Worm (Caenorhabditis elegans) whole organism, L1 larva: ENCODE results near the gene Y51H4A.1.
A peak's percentile ranks its signal among the peaks of the same experiment; 100 is the strongest.
"Not testable (repeated sequence)": the region's sequence is repeated elsewhere in the genome, so short reads cannot be mapped to it uniquely, and the experiment has no call there.

ENCODE experiments used
- C16A3.4 ChIP-seq: fragments of 150-350 bp; optimal IDR thresholded peaks from 2 replicates; lab custom pipeline; 2014; ENCODE audit warnings: missing biosample characterization, missing genetic modification characterization
- Y116A8C.19 ChIP-seq: sonication (generic microtip); optimal IDR thresholded peaks from 2 replicates; lab custom pipeline; 2016; ENCODE audit warnings: missing compliant biosample characterization, missing genetic modification characterization, borderline replicate concordance
- aly-2 ChIP-seq: fragments of 150-350 bp; optimal IDR thresholded peaks from 2 replicates; lab custom pipeline; 2014; ENCODE audit warnings: missing biosample characterization, missing genetic modification characterization
- ceh-82 ChIP-seq, 3 experiments: fragments of 150-350 bp in 1 of 3; sonication (generic microtip) in 2 of 3; optimal IDR thresholded peaks; 2 replicates each; lab custom pipeline; 2014 to 2017; ENCODE audit warnings: missing biosample characterization in 3 of 3, missing genetic modification characterization in 3 of 3
- ceh-88 ChIP-seq: fragments of 200-800 bp; sonication (Bioruptor generic); IDR thresholded peaks from 2 replicates; pipeline ENCODE4 v1.3.6; 2022; ENCODE audit warnings: missing genetic modification characterization, missing compliant biosample characterization
- ces-1 ChIP-seq: fragments of 150-350 bp; optimal IDR thresholded peaks from 2 replicates; lab custom pipeline; 2014; ENCODE audit warnings: missing biosample characterization, missing genetic modification reagents, missing genetic modification characterization
- dpl-1 ChIP-seq, 3 experiments: fragments of 150-350 bp in 2 of 3; sonication (generic microtip) in 1 of 3; optimal IDR thresholded peaks; 2 replicates each; lab custom pipeline; 2014 to 2017; ENCODE audit warnings: missing biosample characterization in 3 of 3, missing genetic modification characterization in 3 of 3, missing genetic modification reagents in 3 of 3
- dsc-1 ChIP-seq: sonication (generic microtip); optimal IDR thresholded peaks from 2 replicates; lab custom pipeline; 2016; ENCODE audit warnings: mild to moderate bottlenecking, missing genetic modification characterization, missing compliant biosample characterization
- efl-1 ChIP-seq, 4 experiments: fragments of 150-350 bp; optimal IDR thresholded peaks in 3 of 4; peaks in 1 of 4; 1 replicate in 1 of 4; 2 replicates in 3 of 4; lab custom pipeline; 2014; ENCODE audit warnings: missing biosample characterization in 2 of 4, missing genetic modification characterization in 2 of 4, missing genetic modification reagents in 2 of 4
- efl-3 ChIP-seq: fragments of 200-800 bp; sonication (Bioruptor generic); optimal IDR thresholded peaks from 2 replicates; lab custom pipeline; 2018; ENCODE audit warnings: mild to moderate bottlenecking, missing genetic modification characterization, missing compliant biosample characterization
- elt-2 ChIP-seq: sonication (generic microtip); optimal IDR thresholded peaks from 2 replicates; lab custom pipeline; 2016; ENCODE audit warnings: missing genetic modification characterization, mild to moderate bottlenecking, inconsistent platforms, missing compliant biosample characterization, missing genetic modification reagents
- elt-3 ChIP-seq, 6 experiments: fragments of 150-350 bp in 1 of 6; sonication (generic microtip); optimal IDR thresholded peaks; 2 replicates each; lab custom pipeline; 2017 to 2018; ENCODE audit warnings: missing biosample characterization in 6 of 6, missing genetic modification characterization in 6 of 6, inconsistent platforms in 1 of 6
- fkh-10 ChIP-seq: sonication (generic microtip); optimal IDR thresholded peaks from 2 replicates; lab custom pipeline; 2017; ENCODE audit warnings: missing biosample characterization, missing genetic modification reagents, missing genetic modification characterization
- fkh-8 ChIP-seq: sonication (generic microtip); optimal IDR thresholded peaks from 2 replicates; lab custom pipeline; 2016; ENCODE audit warnings: mild to moderate bottlenecking, missing genetic modification characterization, missing compliant biosample characterization
- fos-1 ChIP-seq: fragments of 150-350 bp; optimal IDR thresholded peaks from 2 replicates; lab custom pipeline; 2014; ENCODE audit warnings: missing biosample characterization, missing genetic modification characterization
- irx-1 ChIP-seq: sonication (generic microtip); optimal IDR thresholded peaks from 2 replicates; lab custom pipeline; 2016; ENCODE audit warnings: missing genetic modification characterization, missing compliant biosample characterization
- lin-14 ChIP-seq: fragments of 200-800 bp; sonication (Bioruptor generic); optimal IDR thresholded peaks from 2 replicates; lab custom pipeline; 2018; ENCODE audit warnings: mild to moderate bottlenecking, missing genetic modification characterization, moderate library complexity, missing compliant biosample characterization
- lin-15B ChIP-seq: fragments of 150-350 bp; sonication (generic microtip); optimal IDR thresholded peaks from 3 replicates; lab custom pipeline; 2014; ENCODE audit warnings: missing biosample characterization, missing genetic modification characterization
- lin-39 ChIP-seq: fragments of 150-350 bp; optimal IDR thresholded peaks from 2 replicates; lab custom pipeline; 2014; ENCODE audit warnings: missing biosample characterization, missing genetic modification reagents, missing genetic modification characterization
- mdl-1 ChIP-seq, 2 experiments: fragments of 150-350 bp; optimal IDR thresholded peaks; 2 replicates each; lab custom pipeline; 2014 to 2017; ENCODE audit warnings: missing biosample characterization in 2 of 2, missing genetic modification characterization in 2 of 2, inconsistent platforms in 1 of 2
- mef-2 ChIP-seq: fragments of 150-350 bp; optimal IDR thresholded peaks from 2 replicates; lab custom pipeline; 2014; ENCODE audit warnings: missing biosample characterization, missing genetic modification characterization
- mep-1 ChIP-seq: fragments of 150-350 bp; optimal IDR thresholded peaks from 2 replicates; lab custom pipeline; 2014; ENCODE audit warnings: missing biosample characterization, missing genetic modification characterization
- nhr-19 ChIP-seq: fragments of 200-800 bp; sonication (Bioruptor generic); conservative IDR thresholded peaks from 2 replicates; pipeline ENCODE4 v1.3.6; 2022; ENCODE audit warnings: missing genetic modification characterization, missing compliant biosample characterization
- nhr-71 ChIP-seq: sonication (generic microtip); optimal IDR thresholded peaks from 2 replicates; lab custom pipeline; 2016; ENCODE audit warnings: mild to moderate bottlenecking, missing genetic modification characterization, moderate library complexity, missing compliant biosample characterization
- nhr-76 ChIP-seq: sonication (generic microtip); optimal IDR thresholded peaks from 2 replicates; lab custom pipeline; 2017; ENCODE audit warnings: missing biosample characterization, missing genetic modification characterization
- nhr-77 ChIP-seq: fragments of 150-350 bp; optimal IDR thresholded peaks from 2 replicates; lab custom pipeline; 2014; ENCODE audit warnings: missing biosample characterization, missing genetic modification characterization
- nhr-90 ChIP-seq: sonication (generic microtip); optimal IDR thresholded peaks from 2 replicates; lab custom pipeline; 2016; ENCODE audit warnings: mild to moderate bottlenecking, missing genetic modification characterization, missing compliant biosample characterization; ENCODE audit not compliant: poor library complexity
- snpc-4 ChIP-seq: fragments of 150-350 bp; optimal IDR thresholded peaks from 2 replicates; lab custom pipeline; 2014; ENCODE audit warnings: missing biosample characterization, missing genetic modification characterization
- sox-4 ChIP-seq: sonication (generic microtip); optimal IDR thresholded peaks from 2 replicates; lab custom pipeline; 2016; ENCODE audit warnings: missing genetic modification characterization, missing compliant biosample characterization
- swsn-7 ChIP-seq: sonication (generic microtip); optimal IDR thresholded peaks from 2 replicates; lab custom pipeline; 2016; ENCODE audit warnings: missing genetic modification characterization, missing compliant biosample characterization
- tbx-2 ChIP-seq: sonication (generic microtip); optimal IDR thresholded peaks from 2 replicates; lab custom pipeline; 2016; ENCODE audit warnings: missing genetic modification characterization, missing compliant biosample characterization
- unc-30 ChIP-seq: sonication (generic microtip); optimal IDR thresholded peaks from 2 replicates; lab custom pipeline; 2017; ENCODE audit warnings: missing biosample characterization, missing genetic modification characterization
- unc-62 ChIP-seq: fragments of 150-350 bp; optimal IDR thresholded peaks from 2 replicates; lab custom pipeline; 2014; ENCODE audit warnings: missing biosample characterization, missing genetic modification reagents, missing genetic modification characterization
- unc-86 ChIP-seq: sonication (generic microtip); optimal IDR thresholded peaks from 2 replicates; lab custom pipeline; 2016; ENCODE audit warnings: missing genetic modification characterization, missing compliant biosample characterization
- unc-98 ChIP-seq: fragments of 200-800 bp; sonication (Bioruptor generic); IDR thresholded peaks from 2 replicates; pipeline ENCODE4 v1.3.6; 2022; ENCODE audit warnings: missing genetic modification characterization, missing compliant biosample characterization
- xbp-1 ChIP-seq: sonication (generic microtip); optimal IDR thresholded peaks from 2 replicates; lab custom pipeline; 2016; ENCODE audit warnings: missing genetic modification characterization, missing compliant biosample characterization

Gene Y51H4A.1

DNA sequence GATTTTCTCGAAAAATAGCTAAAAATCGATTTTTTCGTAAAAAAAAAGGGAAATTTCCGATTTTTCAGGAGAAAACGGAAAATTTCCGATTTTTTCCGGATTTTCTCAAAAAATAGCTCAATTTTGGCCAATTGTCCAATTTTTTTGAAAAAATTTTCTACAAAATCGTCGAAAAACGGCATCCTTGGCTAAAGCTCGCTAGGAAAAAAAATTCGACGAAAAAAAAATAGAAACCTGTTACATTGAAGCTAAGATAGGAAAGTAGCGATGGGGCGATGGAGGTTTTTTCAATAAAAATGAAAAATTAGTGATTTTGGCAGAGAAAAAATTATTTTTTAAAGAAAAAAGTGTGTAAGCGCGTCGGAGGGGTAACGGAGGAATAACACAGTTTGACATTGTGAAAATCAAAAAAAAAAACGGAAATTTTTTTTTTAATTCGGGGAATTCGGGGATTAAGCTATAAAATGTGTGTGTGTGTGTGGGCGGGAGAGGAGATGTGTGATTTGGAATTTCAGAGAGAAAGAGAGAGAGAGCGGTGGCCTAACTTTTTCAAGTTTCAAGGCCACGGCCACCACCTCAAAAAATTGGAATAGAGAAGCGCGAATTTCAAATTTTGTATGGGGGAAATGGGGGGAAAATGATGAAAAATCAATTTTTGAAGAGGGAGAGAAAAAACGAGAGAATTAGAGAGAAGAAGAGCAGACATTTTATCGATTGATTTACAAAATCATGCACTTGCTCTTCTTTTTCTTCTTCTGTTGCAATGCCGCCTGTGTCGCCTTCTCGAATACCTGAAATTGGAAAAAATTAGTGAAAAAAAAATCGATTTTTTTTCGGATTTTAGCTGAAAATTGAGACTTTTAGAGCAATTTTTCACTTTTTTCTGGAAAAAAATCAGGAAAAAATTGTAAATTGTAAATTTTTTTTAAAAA, 6.4 kb upstream of the Y51H4A.1 start:
- TF ChIP-seq aly-2 = no peak
- peak in 2 of 3 experiments; percentile 7 to 32 for TF ChIP-seq dpl-1 (GFP tag; optimal IDR thresholded peaks at IDR 0.05; lab: Kevin White, UChicago)
- TF ChIP-seq efl-1 (optimal IDR thresholded peaks at IDR 0.05; lab: Kevin White, UChicago) = no peak
- peak; percentile 56 to 94 for TF ChIP-seq efl-1 (GFP tag; optimal IDR thresholded peaks at IDR 0.05 in 1 of 2; lab: Kevin White, UChicago)
- no peak for TF ChIP-seq efl-3 (GFP tag; lab: Kevin White, UChicago)
- TF ChIP-seq nhr-71 (tag; lab: Kevin White, UChicago) = peak; percentile 9

DNA sequence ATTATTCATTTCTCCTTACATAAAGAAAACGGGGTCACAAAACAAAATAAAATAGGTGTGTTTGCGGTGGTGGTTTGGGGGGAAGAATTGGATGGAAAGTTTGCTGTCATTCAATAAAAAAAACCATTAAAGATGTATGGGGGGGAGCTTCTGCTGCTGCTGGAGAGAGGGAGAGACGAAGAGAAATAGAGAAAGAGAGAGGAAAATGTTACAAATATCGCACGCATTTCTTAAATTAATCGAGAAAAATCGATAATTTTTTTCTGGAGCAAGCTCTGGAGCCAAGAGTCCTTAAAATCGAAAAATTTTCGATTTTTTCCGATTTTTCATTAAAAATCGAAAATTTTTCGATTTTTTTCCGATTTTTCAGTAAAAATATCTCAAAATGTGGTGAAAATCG, 5.7 kb upstream of the Y51H4A.1 start:
- no peak for TF ChIP-seq aly-2
- TF ChIP-seq swsn-7 (tag; lab: Kevin White, UChicago) = no peak
- TF ChIP-seq dsc-1 (tag; lab: Kevin White, UChicago) = peak; percentile 47
- TF ChIP-seq lin-14 (GFP tag; lab: Kevin White, UChicago) = peak; percentile 6
- no peak for TF ChIP-seq elt-3 (tag; optimal IDR thresholded peaks at IDR 0.05; lab: Kevin White, UChicago)
- TF ChIP-seq fos-1 (tag; lab: Kevin White, UChicago) = no peak

DNA sequence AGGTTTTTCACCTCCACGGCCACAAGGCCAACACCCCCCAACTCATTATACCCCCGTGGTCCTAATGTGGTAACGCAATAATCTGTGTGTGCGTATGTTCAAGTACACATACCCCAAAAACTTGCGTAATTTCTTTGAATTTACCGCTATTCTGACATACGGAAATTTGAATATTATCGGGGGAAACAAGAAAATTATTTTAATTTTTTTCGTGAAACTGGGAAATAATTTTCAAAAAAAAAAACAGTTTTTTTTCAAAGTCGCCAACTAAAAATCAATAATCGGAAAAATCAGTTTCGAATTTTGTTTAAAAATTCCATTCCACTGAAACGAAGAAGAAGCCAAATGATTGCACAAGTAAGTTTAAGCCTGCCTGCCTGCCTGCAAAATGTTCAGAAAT, 3.8 kb upstream of the Y51H4A.1 start, which contains the start of gene Y51H4A.938:
Y51H4A.938 (plus strand) TSS at position 301 of the 400 bp plus-strand sequence.
- not testable (repeated sequence) for TF ChIP-seq fkh-10 (GFP tag; lab: Kevin White, UChicago); lin-14 (GFP tag; lab: Kevin White, UChicago); unc-30 (tag; lab: Kevin White, UChicago)

DNA sequence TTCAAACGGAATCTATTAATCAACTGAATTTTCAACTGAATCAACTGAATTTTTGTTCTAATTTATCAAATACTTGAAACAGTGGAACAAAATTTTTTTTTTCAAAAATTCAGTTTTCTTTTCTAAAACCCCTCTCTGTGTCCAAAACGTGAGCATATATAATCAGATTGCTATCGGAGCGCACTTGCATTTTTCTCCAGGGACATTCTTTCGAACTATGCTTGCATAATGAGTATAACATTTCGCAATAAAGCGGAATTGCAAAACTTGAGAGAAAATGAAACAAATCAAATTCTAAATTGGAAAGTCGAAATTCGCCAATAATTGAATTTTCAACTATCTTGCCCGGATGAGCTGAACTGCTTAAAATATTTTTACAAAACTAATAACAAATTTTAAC, 1.0 kb downstream of the Y51H4A.1 start:
- TF ChIP-seq unc-62 (no peak), mep-1 (no peak), mef-2 (no peak), lin-39 (tag; lab: Kevin White, UChicago) (no peak), C16A3.4 (tag; lab: Kevin White, UChicago) (no peak), efl-1 (optimal IDR thresholded peaks at IDR 0.05; lab: Kevin White, UChicago) (no peak), efl-1 (GFP tag; optimal IDR thresholded peaks at IDR 0.05 in 1 of 2; lab: Kevin White, UChicago) (no peak), nhr-77 (tag; lab: Kevin White, UChicago) (no peak), sox-4 (tag; lab: Kevin White, UChicago) (no peak), mdl-1 (tag; optimal IDR thresholded peaks at IDR 0.05; lab: Kevin White, UChicago) (no peak), lin-15B (tag; lab: Kevin White, UChicago) (no peak), xbp-1 (tag; lab: Kevin White, UChicago) (no peak), ces-1 (GFP tag; lab: Kevin White, UChicago) (peak; percentile 77), ceh-82 (tag; optimal IDR thresholded peaks at IDR 0.05; lab: Kevin White, UChicago) (peak in 1 of 3 experiments; percentile 33), fkh-8 (tag; lab: Kevin White, UChicago) (no peak), Y116A8C.19 (tag; lab: Kevin White, UChicago) (no peak), dpl-1 (GFP tag; optimal IDR thresholded peaks at IDR 0.05; lab: Kevin White, UChicago) (peak in 1 of 3 experiments; percentile 16), unc-86 (tag; lab: Kevin White, UChicago) (no peak), ceh-88 (no peak), unc-98 (GFP tag; lab: Robert Waterston, UW) (no peak), elt-2 (tag; lab: Kevin White, UChicago) (no peak), nhr-19 (GFP tag; lab: Robert Waterston, UW) (no peak), elt-3 (tag; optimal IDR thresholded peaks at IDR 0.05; lab: Kevin White, UChicago) (no peak)
- TF ChIP-seq, all 84 proteins: peak for 3

DNA sequence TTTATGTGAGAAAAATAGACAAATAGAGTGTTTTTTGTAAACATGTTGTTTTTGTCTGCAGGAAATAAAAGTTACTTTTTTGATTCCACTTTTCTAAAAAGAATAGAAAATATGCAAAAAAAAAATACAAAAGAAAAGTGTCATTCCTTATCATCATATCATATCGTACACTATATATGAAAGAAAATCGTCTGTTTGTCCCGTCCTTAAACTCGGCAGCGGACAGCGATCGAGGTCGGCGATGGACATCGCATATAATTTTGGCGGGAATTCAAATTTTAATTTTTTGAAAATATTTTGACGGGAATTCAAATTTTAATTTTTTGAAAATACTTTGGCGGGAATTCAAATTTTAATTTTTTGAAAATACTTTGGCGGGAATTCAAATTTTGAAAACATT, 5.5 kb downstream of the Y51H4A.1 start:
- TF ChIP-seq snpc-4 (tag; lab: Kevin White, UChicago) (peak; percentile 0), tbx-2 (tag; lab: Kevin White, UChicago) (no peak), nhr-76 (tag; lab: Kevin White, UChicago) (no peak), nhr-90 (no peak), irx-1 (tag; lab: Kevin White, UChicago) (no peak)
- TF ChIP-seq, all 84 proteins: peak for 1
